Fruit fly (Drosophila melanogaster) whole organism, pupa: ENCODE data around the gene grim.

Experiments used
- CG34367 ChIP-seq: fragments of 200-800 bp; sonication (Bioruptor generic); optimal IDR thresholded peaks from 2 replicates; lab custom pipeline; 2018; ENCODE audit warnings: missing biosample characterization, mild to moderate bottlenecking, missing genetic modification characterization
- CG8159 ChIP-seq: fragments of 200-800 bp; sonication (Bioruptor generic); optimal IDR thresholded peaks from 3 replicates; lab custom pipeline; 2018; ENCODE audit warnings: missing biosample characterization, mild to moderate bottlenecking, missing genetic modification characterization, moderate library complexity
- CG8301 ChIP-seq: fragments of 200-800 bp; sonication (Bioruptor generic); optimal IDR thresholded peaks from 2 replicates; lab custom pipeline; 2018; ENCODE audit warnings: missing biosample characterization, mild to moderate bottlenecking, missing genetic modification characterization
- D1 ChIP-seq: fragments of 200-800 bp; sonication (Bioruptor generic); optimal IDR thresholded peaks from 2 replicates; lab custom pipeline; 2018; ENCODE audit warnings: missing biosample characterization, mild to moderate bottlenecking, missing genetic modification characterization, moderate library complexity
- EcR ChIP-seq: fragments of 200-800 bp; sonication (Bioruptor generic); optimal IDR thresholded peaks from 3 replicates; lab custom pipeline; 2019; ENCODE audit warnings: missing biosample characterization, missing genetic modification characterization, mild to moderate bottlenecking, moderate library complexity, missing genetic modification reagents
- Pif1A ChIP-seq: fragments of 200-800 bp; sonication (Bioruptor generic); optimal IDR thresholded peaks from 3 replicates; lab custom pipeline; 2016; ENCODE audit warnings: missing biosample characterization, missing genetic modification characterization
- Snoo ChIP-seq: fragments of 200-800 bp; sonication (Bioruptor generic); optimal IDR thresholded peaks from 3 replicates; lab custom pipeline; 2017; ENCODE audit warnings: missing biosample characterization, mild to moderate bottlenecking, missing genetic modification characterization, inconsistent platforms
- fd96Ca ChIP-seq: fragments of 200-800 bp; sonication (Bioruptor generic); IDR thresholded peaks from 3 replicates; pipeline ENCODE4 v1.3.6; 2022; ENCODE audit warnings: missing biosample characterization, missing genetic modification characterization

DNA sequence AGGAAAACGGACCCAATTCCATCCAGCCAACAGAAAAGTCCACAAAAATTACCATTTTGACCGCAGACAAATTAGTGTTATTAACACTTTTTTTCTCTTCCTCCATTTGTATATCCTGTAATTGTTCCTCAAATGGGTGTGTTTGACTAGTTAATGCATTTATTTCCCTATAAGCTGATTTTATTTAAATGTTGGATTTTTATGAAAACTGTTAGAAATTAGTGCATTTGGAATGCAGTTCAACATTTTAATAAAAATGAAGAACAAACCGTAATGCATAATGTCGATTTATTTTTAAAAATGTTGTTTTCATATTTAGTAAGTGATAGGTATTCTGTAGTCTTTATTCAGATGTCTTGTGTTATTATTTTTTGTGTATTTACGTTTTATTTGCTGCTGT, 28.3 kb downstream of the grim start:
- no peak for TF ChIP-seq Pif1A
- no peak for TF ChIP-seq D1
- TF ChIP-seq CG8301 (tag; lab: Kevin White, UChicago), result no peak
- no peak for TF ChIP-seq EcR (GFP tag; lab: Kevin White, UChicago)
- no peak for TF ChIP-seq Snoo (tag; lab: Kevin White, UChicago)
- TF ChIP-seq CG8159 (tag; lab: Kevin White, UChicago), result no peak
- no peak for TF ChIP-seq CG34367
- TF ChIP-seq fd96Ca (GFP tag; lab: Robert Waterston, UW), result no peak
